Fruit fly (Drosophila melanogaster) whole organism, embryonic: ENCODE measurements around the gene CG7512.

Experiments
- Asciz ChIP-seq: fragments of 200-800 bp; sonication (Bioruptor generic); optimal IDR thresholded peaks from 2 replicates; lab custom pipeline; 2017; ENCODE audit warnings: missing biosample characterization, mild to moderate bottlenecking, missing genetic modification characterization, missing genetic modification reagents
- Atf3 ChIP-seq: fragments of 200-800 bp; sonication (Bioruptor generic); optimal IDR thresholded peaks from 3 replicates; lab custom pipeline; 2016; ENCODE audit warnings: missing biosample characterization, missing genetic modification characterization
- Bgb ChIP-seq: fragments of 200-800 bp; sonication (Bioruptor generic); IDR thresholded peaks from 2 replicates; pipeline ENCODE4 v1.3.6; 2022; ENCODE audit warnings: missing biosample characterization, missing genetic modification characterization; ENCODE audit not compliant: partially characterized antibody
- BtbVII ChIP-seq: fragments of 200-800 bp; sonication (Bioruptor generic); optimal IDR thresholded peaks from 3 replicates; lab custom pipeline; 2017; ENCODE audit warnings: missing biosample characterization, mild to moderate bottlenecking, missing genetic modification characterization
- CG1024 ChIP-seq: fragments of 200-800 bp; sonication (Bioruptor generic); IDR thresholded peaks from 2 replicates; pipeline ENCODE4 v1.3.6; 2022; ENCODE audit warnings: missing biosample characterization, missing genetic modification characterization
- CG10543 ChIP-seq: fragments of 200-800 bp; sonication (Bioruptor generic); optimal IDR thresholded peaks from 3 replicates; lab custom pipeline; 2017; ENCODE audit warnings: missing biosample characterization, mild to moderate bottlenecking, missing genetic modification characterization, moderate library complexity
- CG10654 ChIP-seq: fragments of 200-800 bp; sonication (Bioruptor generic); optimal IDR thresholded peaks from 2 replicates; lab custom pipeline; 2016; ENCODE audit warnings: missing biosample characterization, missing genetic modification characterization
- CG11398 ChIP-seq: fragments of 200-800 bp; sonication (Bioruptor generic); optimal IDR thresholded peaks from 2 replicates; lab custom pipeline; 2016; ENCODE audit warnings: missing biosample characterization, missing genetic modification characterization
- CG11504 ChIP-seq: fragments of 200-800 bp; sonication (Bioruptor generic); optimal IDR thresholded peaks from 3 replicates; lab custom pipeline; 2019; ENCODE audit warnings: missing biosample characterization, mild to moderate bottlenecking, missing genetic modification characterization, moderate library complexity
- CG11723 ChIP-seq: fragments of 200-800 bp; sonication (Bioruptor generic); optimal IDR thresholded peaks from 2 replicates; lab custom pipeline; 2017; ENCODE audit warnings: missing biosample characterization, mild to moderate bottlenecking, missing genetic modification characterization
- CG12071 ChIP-seq: fragments of 200-800 bp; sonication (Bioruptor generic); optimal IDR thresholded peaks from 3 replicates; lab custom pipeline; 2018; ENCODE audit warnings: missing biosample characterization, mild to moderate bottlenecking, missing genetic modification characterization
- CG12299 ChIP-seq: fragments of 200-800 bp; sonication (Bioruptor generic); optimal IDR thresholded peaks from 2 replicates; lab custom pipeline; 2018; ENCODE audit warnings: missing biosample characterization, mild to moderate bottlenecking, missing genetic modification characterization
- CG13775 ChIP-seq: fragments of 200-800 bp; sonication (Bioruptor generic); optimal IDR thresholded peaks from 3 replicates; lab custom pipeline; 2017; ENCODE audit warnings: missing biosample characterization, mild to moderate bottlenecking, missing genetic modification characterization
- CG14710 ChIP-seq: fragments of 200-800 bp; sonication (Bioruptor generic); optimal IDR thresholded peaks from 3 replicates; lab custom pipeline; 2019; ENCODE audit warnings: missing biosample characterization, mild to moderate bottlenecking, missing genetic modification characterization, moderate library complexity
- CG15011 ChIP-seq: fragments of 200-800 bp; sonication (Bioruptor generic); optimal IDR thresholded peaks from 3 replicates; lab custom pipeline; 2018; ENCODE audit warnings: missing biosample characterization, mild to moderate bottlenecking, missing genetic modification characterization
- CG17328 ChIP-seq: fragments of 200-800 bp; sonication (Bioruptor generic); IDR thresholded peaks from 2 replicates; pipeline ENCODE4 v1.3.6; 2022; ENCODE audit warnings: missing biosample characterization, missing genetic modification characterization
- CG17359 ChIP-seq: fragments of 200-800 bp; sonication (Bioruptor generic); optimal IDR thresholded peaks from 3 replicates; lab custom pipeline; 2018; ENCODE audit warnings: missing biosample characterization, mild to moderate bottlenecking, missing genetic modification characterization, moderate library complexity
- CG18599 ChIP-seq: fragments of 200-800 bp; sonication (Bioruptor generic); optimal IDR thresholded peaks from 3 replicates; lab custom pipeline; 2017; ENCODE audit warnings: missing biosample characterization, missing genetic modification characterization, mild to moderate bottlenecking, moderate library complexity, missing genetic modification reagents
- CG2199 ChIP-seq: fragments of 200-800 bp; sonication (Bioruptor generic); IDR thresholded peaks from 3 replicates; pipeline ENCODE4 v1.3.6; 2022; ENCODE audit warnings: missing biosample characterization, missing genetic modification characterization
- CG2202 ChIP-seq: fragments of 200-800 bp; sonication (Bioruptor generic); optimal IDR thresholded peaks from 2 replicates; lab custom pipeline; 2018; ENCODE audit warnings: missing biosample characterization, mild to moderate bottlenecking, missing genetic modification characterization
- CG2678 ChIP-seq: fragments of 200-800 bp; sonication (Bioruptor generic); optimal IDR thresholded peaks from 3 replicates; lab custom pipeline; 2019; ENCODE audit warnings: missing biosample characterization, mild to moderate bottlenecking, missing genetic modification characterization, moderate library complexity
- CG2875 ChIP-seq: fragments of 200-800 bp; sonication (Bioruptor generic); optimal IDR thresholded peaks from 2 replicates; lab custom pipeline; 2017; ENCODE audit warnings: missing biosample characterization, mild to moderate bottlenecking, missing genetic modification characterization, missing genetic modification reagents
- CG32767 ChIP-seq: fragments of 200-800 bp; sonication (Bioruptor generic); IDR thresholded peaks from 2 replicates; pipeline ENCODE4 v1.3.6; 2022; ENCODE audit warnings: missing biosample characterization, missing genetic modification characterization
- CG34376 ChIP-seq: fragments of 200-800 bp; sonication (Bioruptor generic); optimal IDR thresholded peaks from 2 replicates; lab custom pipeline; 2018; ENCODE audit warnings: missing biosample characterization, mild to moderate bottlenecking, missing genetic modification characterization
- CG4328 ChIP-seq: fragments of 200-800 bp; sonication (Bioruptor generic); optimal IDR thresholded peaks from 3 replicates; lab custom pipeline; 2017; ENCODE audit warnings: missing biosample characterization, missing genetic modification reagents, missing genetic modification characterization
- CG6254 ChIP-seq: fragments of 200-800 bp; sonication (Bioruptor generic); optimal IDR thresholded peaks from 3 replicates; lab custom pipeline; 2017; ENCODE audit warnings: mild to moderate bottlenecking, missing biosample characterization, missing genetic modification reagents, missing genetic modification characterization
- CG7987 ChIP-seq: fragments of 200-800 bp; sonication (Bioruptor generic); optimal IDR thresholded peaks from 2 replicates; lab custom pipeline; 2018; ENCODE audit warnings: missing biosample characterization, mild to moderate bottlenecking, missing genetic modification characterization, moderate library complexity
- CG8944 ChIP-seq: fragments of 200-800 bp; sonication (Bioruptor generic); optimal IDR thresholded peaks from 3 replicates; lab custom pipeline; 2016; ENCODE audit warnings: missing biosample characterization, missing genetic modification characterization
- CG9797 ChIP-seq: fragments of 200-800 bp; sonication (Bioruptor generic); optimal IDR thresholded peaks from 3 replicates; lab custom pipeline; 2018; ENCODE audit warnings: missing biosample characterization, mild to moderate bottlenecking, missing genetic modification characterization
- CrebB ChIP-seq: fragments of 200-800 bp; sonication (Bioruptor generic); optimal IDR thresholded peaks from 3 replicates; lab custom pipeline; 2018; ENCODE audit warnings: missing biosample characterization, mild to moderate bottlenecking, missing genetic modification characterization
- Fer1 ChIP-seq: fragments of 200-800 bp; sonication (Bioruptor generic); optimal IDR thresholded peaks from 2 replicates; lab custom pipeline; 2017; ENCODE audit warnings: missing biosample characterization, mild to moderate bottlenecking, missing genetic modification characterization
- Hmr ChIP-seq: fragments of 200-800 bp; sonication (Bioruptor generic); optimal IDR thresholded peaks from 3 replicates; lab custom pipeline; 2017; ENCODE audit warnings: mild to moderate bottlenecking, missing biosample characterization, missing genetic modification reagents, missing genetic modification characterization
- Med ChIP-seq: fragments of 200-800 bp; sonication (Bioruptor generic); peaks from one replicate; lab custom pipeline; 2016; ENCODE audit warnings: missing biosample characterization, missing genetic modification characterization, mild to moderate bottlenecking, inconsistent platforms, moderate library complexity
- Mrtf ChIP-seq: fragments of 200-800 bp; sonication (Bioruptor generic); IDR thresholded peaks from 3 replicates; pipeline ENCODE4 v1.3.6; 2022; ENCODE audit warnings: missing biosample characterization, missing genetic modification characterization
- NC2β ChIP-seq: fragments of 200-800 bp; sonication (Bioruptor generic); optimal IDR thresholded peaks from 2 replicates; lab custom pipeline; 2016; ENCODE audit warnings: missing biosample characterization, missing genetic modification characterization
- PHDP ChIP-seq: fragments of 200-800 bp; sonication (Bioruptor generic); optimal IDR thresholded peaks from 3 replicates; lab custom pipeline; 2018; ENCODE audit warnings: missing biosample characterization, mild to moderate bottlenecking, missing genetic modification characterization, moderate library complexity
- Rfx ChIP-seq: fragments of 200-800 bp; sonication (Bioruptor generic); IDR thresholded peaks from 2 replicates; pipeline ENCODE4 v1.3.6; 2022; ENCODE audit warnings: missing biosample characterization, missing genetic modification characterization
- Side ChIP-seq: fragments of 200-800 bp; sonication (Bioruptor generic); optimal IDR thresholded peaks from 2 replicates; lab custom pipeline; 2016; ENCODE audit warnings: missing biosample characterization, missing genetic modification characterization
- btn ChIP-seq: fragments of 200-800 bp; sonication (Bioruptor generic); optimal IDR thresholded peaks from 2 replicates; lab custom pipeline; 2016; ENCODE audit warnings: missing biosample characterization, missing genetic modification characterization
- ken ChIP-seq: fragments of 200-800 bp; sonication (Bioruptor generic); IDR thresholded peaks from 3 replicates; pipeline ENCODE4 v1.3.6; 2022; ENCODE audit warnings: missing biosample characterization, missing genetic modification characterization
- ranshi ChIP-seq: fragments of 200-800 bp; sonication (Bioruptor generic); IDR thresholded peaks from 2 replicates; pipeline ENCODE4 v1.3.6; 2022; ENCODE audit warnings: missing biosample characterization, missing genetic modification characterization
- sens ChIP-seq: fragments of 200-800 bp; sonication (Bioruptor generic); peaks from one replicate; lab custom pipeline; 2016; ENCODE audit warnings: missing biosample characterization, missing genetic modification characterization
- slou ChIP-seq: fragments of 200-800 bp; sonication (Bioruptor generic); optimal IDR thresholded peaks from 3 replicates; lab custom pipeline; 2016; ENCODE audit warnings: missing biosample characterization, missing genetic modification characterization
- unpg ChIP-seq: fragments of 200-800 bp; sonication (Bioruptor generic); optimal IDR thresholded peaks from 3 replicates; lab custom pipeline; 2018; ENCODE audit warnings: missing biosample characterization, mild to moderate bottlenecking, missing genetic modification characterization, moderate library complexity

CG7512 gene

DNA sequence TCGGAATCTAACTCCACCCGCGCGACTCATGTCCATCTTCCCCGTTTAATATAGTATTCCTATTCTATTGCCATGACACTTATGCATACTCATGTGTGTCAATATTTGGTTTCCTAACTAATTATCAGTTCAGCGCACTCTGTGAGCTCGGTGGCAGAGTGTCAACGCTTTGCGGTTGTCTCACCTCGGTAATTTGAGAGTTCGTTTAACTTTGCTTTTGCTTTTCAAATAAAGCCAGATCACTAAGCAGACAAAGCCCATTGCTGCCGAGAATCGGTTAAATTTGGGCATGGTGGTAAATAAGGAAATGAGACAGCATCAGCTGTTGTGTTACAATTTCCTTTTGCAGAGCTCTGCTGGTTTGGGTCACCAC, 26.8 kb downstream of the CG7512 start (continued):
- TF ChIP-seq CG4328 (GFP tag; lab: Kevin White, UChicago) (peak; percentile 6), NC2β (GFP tag; lab: Kevin White, UChicago) (peak; percentile 16), Rfx (GFP tag; lab: Robert Waterston, UW) (peak; percentile 53; the same call in 1 of the 2 replicates), CG17328 (GFP tag; lab: Robert Waterston, UW) (no peak), ranshi (GFP tag; lab: Robert Waterston, UW) (peak; percentile 16; the same call in 1 of the 2 replicates), CG13775 (GFP tag; lab: Kevin White, UChicago) (no peak), Hmr (GFP tag; lab: Kevin White, UChicago) (peak; percentile 51), btn (GFP tag; lab: Kevin White, UChicago) (peak; percentile 13), CG15011 (GFP tag; lab: Kevin White, UChicago) (peak; percentile 13), sens (GFP tag; lab: Kevin White, UChicago) (peak; percentile 24), CG12071 (peak; percentile 72), CG11723 (GFP tag; lab: Kevin White, UChicago) (peak; percentile 44), Asciz (GFP tag; lab: Kevin White, UChicago) (peak; percentile 55), CG2199 (GFP tag; lab: Robert Waterston, UW) (0 out of 3 replicates have a peak, but pooled peaks have one; percentile 39), Fer1 (GFP tag; lab: Kevin White, UChicago) (peak; percentile 54), CG34376 (GFP tag; lab: Kevin White, UChicago) (peak; percentile 4), CG7987 (GFP tag; lab: Kevin White, UChicago) (peak; percentile 80), Mrtf (GFP tag; lab: Robert Waterston, UW) (no peak), CG11504 (tag; lab: Kevin White, UChicago) (peak; percentile 13), CG10654 (GFP tag; lab: Kevin White, UChicago) (peak; percentile 5), CG17359 (tag; lab: Kevin White, UChicago) (peak; percentile 24), CG2678 (tag; lab: Kevin White, UChicago) (peak; percentile 44), Atf3 (GFP tag; lab: Kevin White, UChicago) (no peak), ken (GFP tag; lab: Robert Waterston, UW) (no peak), CG10543 (GFP tag; lab: Kevin White, UChicago) (peak; percentile 10), CG11398 (peak; percentile 6), Med (GFP tag; lab: Kevin White, UChicago) (peak; percentile 86), CG1024 (peak; percentile 21; the same call in 1 of the 2 replicates), Side (GFP tag; lab: Kevin White, UChicago) (peak; percentile 47), CG6254 (GFP tag; lab: Kevin White, UChicago) (peak; percentile 19), unpg (GFP tag; lab: Kevin White, UChicago) (peak; percentile 38), CG2875 (GFP tag; lab: Kevin White, UChicago) (peak; percentile 62), CG2202 (peak; percentile 72), Bgb (GFP tag; lab: Robert Waterston, UW) (no peak), slou (GFP tag; lab: Kevin White, UChicago) (no peak), BtbVII (GFP tag; lab: Kevin White, UChicago) (peak; percentile 61), CG12299 (tag; lab: Kevin White, UChicago) (peak; percentile 11), CG14710 (peak; percentile 27), CrebB (tag; lab: Kevin White, UChicago) (peak; percentile 64), PHDP (tag; lab: Kevin White, UChicago) (peak; percentile 54), CG32767 (GFP tag; lab: Robert Waterston, UW) (no peak), CG9797 (no peak), CG18599 (GFP tag; lab: Kevin White, UChicago) (peak; percentile 42), CG8944 (GFP tag; lab: Kevin White, UChicago) (peak; percentile 19)
